Fruit fly (Drosophila melanogaster) S2 (cell line): ENCODE data around the gene Act5C.
"Not testable (repeated sequence)": the region's sequence is repeated elsewhere in the genome, so short reads cannot be mapped to it uniquely, and the experiment has no call there.

ENCODE experiments used
- CG8478 ChIP-seq: fragments of >200 bp; optimal IDR thresholded peaks from 2 replicates; lab custom pipeline; 2018
- CTCF ChIP-seq, 2 experiments: fragments of >200 bp; optimal IDR thresholded peaks; 2 replicates each; lab custom pipeline; 2018

Act5C gene

dm6 chrX:5923124-5923523 lies 22.5 kb downstream of the Act5C start:
- no peak for TF ChIP-seq CTCF (optimal IDR thresholded peaks at IDR 0.05; lab: Kevin White, UChicago)
- TF ChIP-seq CG8478 (lab: Kevin White, UChicago): no peak

DNA sequence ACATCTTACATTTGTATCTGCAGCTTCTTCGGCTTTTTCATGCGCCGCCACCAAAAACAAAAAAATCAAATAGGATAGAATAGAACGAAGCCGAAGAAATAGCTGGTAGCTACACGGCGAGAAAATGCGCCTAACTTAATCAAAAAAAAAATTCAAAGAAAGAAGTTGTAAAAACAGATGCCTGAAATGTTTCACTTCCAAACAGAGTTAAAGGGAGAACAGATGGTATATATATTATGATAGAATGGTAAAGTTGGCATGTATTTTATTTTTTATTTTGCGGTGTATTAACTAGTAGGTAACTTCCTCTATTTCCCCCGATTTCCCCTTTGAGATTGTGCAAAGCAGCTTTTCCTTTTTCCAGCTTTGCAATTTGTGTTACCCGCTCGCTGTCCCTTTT lies 23.7 kb downstream of the Act5C start:
- TF ChIP-seq CTCF (optimal IDR thresholded peaks at IDR 0.05; lab: Kevin White, UChicago) (no peak), CG8478 (lab: Kevin White, UChicago) (no peak)

DNA sequence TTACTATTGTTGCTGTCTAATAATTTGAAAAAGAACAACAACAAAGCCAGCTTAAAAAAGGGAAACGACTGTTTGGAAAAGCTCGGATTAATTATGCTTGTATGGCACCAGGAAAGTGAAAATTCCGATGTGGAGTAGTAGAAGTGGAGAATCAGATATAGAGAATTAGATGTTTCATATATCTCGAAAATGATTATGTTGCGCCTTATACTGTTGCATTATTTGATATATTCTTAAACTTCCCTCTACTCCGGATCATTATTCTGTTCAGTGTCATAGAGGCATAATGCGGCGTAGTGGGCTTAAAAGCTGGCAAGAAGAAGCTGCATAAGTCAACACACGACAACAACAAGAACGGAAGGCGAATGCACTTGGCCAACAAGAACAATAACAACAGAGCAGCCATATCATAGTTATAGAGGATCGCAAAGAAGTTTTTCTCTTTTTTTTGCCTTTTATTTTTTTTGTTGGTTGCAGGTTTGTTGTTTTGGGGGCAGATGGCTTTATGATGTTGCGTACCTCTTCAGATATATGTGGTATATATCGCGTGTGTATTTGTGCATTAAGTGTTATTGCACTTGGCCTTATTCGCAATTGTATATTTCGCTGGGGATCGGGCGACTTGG lies 25.2 kb downstream of the Act5C start:
- TF ChIP-seq CG8478 (lab: Kevin White, UChicago) (no peak), CTCF (optimal IDR thresholded peaks at IDR 0.05; lab: Kevin White, UChicago) (no peak)

- TF ChIP-seq CG8478 (lab: Kevin White, UChicago): no peak
Observed at dm6 chrX:5926718-5927117, 26.1 kb downstream of the Act5C start.

DNA sequence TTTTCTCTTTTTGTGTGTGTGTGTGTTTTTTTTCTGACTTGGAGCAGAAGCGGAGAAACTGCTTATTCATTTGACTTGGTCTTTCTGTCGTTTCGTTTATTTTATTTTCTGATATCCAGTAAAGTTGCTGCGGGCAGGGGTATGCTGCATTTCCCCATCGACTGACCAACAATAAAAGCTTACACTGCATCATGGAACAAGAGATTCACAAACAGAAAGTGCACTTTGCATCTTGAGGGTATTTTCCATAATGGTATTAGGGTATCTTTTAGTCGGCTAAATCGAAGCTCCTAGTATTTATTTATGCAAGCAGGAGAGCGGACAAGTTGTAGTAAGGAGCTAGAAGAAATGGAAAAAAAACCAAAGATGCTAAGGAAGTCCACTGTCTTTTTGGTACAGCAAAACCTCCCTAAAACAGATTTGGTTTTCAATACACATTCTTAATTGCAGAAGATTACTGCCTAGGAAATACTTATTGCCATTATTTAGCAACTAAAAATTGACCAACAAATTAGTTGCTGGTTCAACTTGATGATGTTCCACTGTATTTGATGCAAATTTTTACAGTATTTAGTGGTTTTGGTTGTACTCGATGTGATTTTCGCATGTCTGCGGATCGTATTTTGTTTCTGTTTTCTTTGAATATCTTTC lies 31.8 kb downstream of the Act5C start:
- TF ChIP-seq CG8478 (lab: Kevin White, UChicago) (no peak), CTCF (optimal IDR thresholded peaks at IDR 0.05; lab: Kevin White, UChicago) (no peak)

DNA sequence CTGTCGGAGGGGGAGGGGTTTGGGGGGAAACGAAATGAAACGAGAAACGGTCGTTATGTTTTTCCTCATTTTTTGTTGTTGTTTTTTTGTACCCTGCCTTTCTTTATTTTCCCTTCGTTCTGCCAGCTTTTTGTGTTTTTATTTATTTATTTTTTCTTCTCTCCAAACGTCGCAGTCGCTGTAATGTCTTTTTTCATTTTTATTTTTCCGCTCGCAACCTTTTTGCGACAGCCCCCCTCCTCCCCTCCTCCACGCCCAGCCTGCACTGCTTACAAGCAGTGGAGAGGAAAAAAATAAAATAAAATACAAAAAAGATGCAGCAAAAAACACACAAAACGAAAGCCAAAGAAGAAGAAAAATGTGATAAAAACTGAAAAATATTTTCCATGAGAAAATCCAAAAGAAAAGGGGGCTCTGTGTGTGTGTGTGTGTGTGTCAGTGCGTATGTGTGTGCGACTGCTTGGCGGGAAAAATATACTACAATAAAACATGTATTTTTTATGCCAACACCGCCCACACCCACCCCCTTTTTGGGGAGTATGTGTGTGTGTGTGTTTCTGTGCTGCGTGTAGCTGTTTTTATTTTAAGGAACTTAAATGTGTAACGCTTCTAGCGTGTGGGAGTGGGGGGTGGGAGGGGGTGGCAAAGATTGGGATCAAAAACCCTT lies 34.5 kb downstream of the Act5C start:
- TF ChIP-seq CG8478 (lab: Kevin White, UChicago): no peak
- TF ChIP-seq CTCF (optimal IDR thresholded peaks at IDR 0.05; lab: Kevin White, UChicago): no peak

DNA sequence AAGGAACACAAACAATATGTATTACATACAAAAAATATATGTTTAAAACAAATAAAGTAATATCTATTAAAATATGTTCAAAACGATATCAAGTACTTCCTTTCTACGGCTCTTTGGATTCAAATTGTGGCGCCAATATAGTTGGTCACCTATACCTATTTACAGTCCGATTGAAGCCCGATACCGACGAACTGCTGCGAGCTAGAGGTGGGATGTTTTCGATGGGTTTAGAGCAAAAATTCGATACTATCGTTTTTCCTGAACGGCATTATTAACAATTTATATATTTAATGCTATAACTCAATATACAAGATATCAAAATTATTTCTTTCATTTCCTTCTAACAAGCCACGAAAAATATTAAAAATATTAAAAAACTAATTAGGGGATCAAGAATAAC lies 41.2 kb downstream of the Act5C start:
- TF ChIP-seq CTCF (optimal IDR thresholded peaks at IDR 0.05; lab: Kevin White, UChicago) (no peak), CG8478 (lab: Kevin White, UChicago) (no peak)

DNA sequence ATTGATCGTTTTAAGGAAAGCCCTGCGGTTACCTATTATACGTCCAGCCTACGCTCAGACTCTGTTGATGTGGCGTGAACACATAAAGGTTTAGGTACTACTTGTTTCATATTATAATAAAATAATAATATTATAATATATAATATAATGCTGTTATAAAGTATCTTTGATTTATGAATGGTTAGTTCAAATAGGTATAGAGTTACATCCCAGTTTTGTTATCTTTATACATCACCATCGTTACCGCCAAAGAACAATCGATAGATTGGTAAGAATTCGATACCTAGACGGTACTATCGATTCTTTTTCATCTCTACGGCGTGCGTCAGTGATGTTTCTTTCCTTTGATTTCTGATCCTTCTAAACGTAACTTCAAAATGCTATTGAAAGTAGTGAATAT lies 41.6 kb downstream of the Act5C start, which contains the start of gene CG12728:
CG12728 (plus strand) TSS at position 301 of the 400 bp plus-strand sequence.
- not testable (repeated sequence) for TF ChIP-seq CG8478 (lab: Kevin White, UChicago); CTCF (optimal IDR thresholded peaks at IDR 0.05; lab: Kevin White, UChicago)

DNA sequence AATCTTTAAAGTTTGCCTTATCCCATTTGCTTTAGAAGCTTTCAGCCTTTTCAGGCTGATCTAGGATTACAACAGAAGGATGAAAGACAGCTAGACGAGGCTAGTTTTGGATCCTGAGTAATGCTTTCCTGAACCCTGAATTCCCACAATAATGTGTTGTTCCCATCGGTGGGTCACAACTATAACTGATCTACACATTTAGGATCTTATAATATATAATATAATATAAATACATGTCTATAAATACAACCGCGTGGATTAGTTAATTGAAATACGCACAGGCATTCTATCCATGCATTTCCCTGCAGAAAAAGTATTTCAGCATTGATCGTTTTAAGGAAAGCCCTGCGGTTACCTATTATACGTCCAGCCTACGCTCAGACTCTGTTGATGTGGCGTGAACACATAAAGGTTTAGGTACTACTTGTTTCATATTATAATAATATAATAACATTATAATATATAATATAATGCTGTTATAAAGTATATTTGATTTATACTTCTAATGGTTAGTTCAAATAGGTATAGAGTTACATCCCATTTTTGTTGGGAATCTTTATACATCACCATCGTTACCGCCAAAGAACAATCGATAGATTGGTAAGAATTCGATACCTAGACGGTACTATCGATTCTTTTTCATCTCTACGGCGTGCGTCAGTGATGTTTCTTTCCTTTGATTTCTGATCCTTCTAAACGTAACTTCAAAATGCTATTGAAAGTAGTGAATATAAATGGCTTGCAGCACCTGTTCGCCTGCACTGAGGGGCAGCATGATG lies 44.6 kb downstream of the Act5C start, which contains the start of gene CG32756:
CG32756 (plus strand) TSS at position 631 of the 779 bp plus-strand sequence.
- TF ChIP-seq CTCF (optimal IDR thresholded peaks at IDR 0.05; lab: Kevin White, UChicago); CG8478 (lab: Kevin White, UChicago): not testable (repeated sequence)

DNA sequence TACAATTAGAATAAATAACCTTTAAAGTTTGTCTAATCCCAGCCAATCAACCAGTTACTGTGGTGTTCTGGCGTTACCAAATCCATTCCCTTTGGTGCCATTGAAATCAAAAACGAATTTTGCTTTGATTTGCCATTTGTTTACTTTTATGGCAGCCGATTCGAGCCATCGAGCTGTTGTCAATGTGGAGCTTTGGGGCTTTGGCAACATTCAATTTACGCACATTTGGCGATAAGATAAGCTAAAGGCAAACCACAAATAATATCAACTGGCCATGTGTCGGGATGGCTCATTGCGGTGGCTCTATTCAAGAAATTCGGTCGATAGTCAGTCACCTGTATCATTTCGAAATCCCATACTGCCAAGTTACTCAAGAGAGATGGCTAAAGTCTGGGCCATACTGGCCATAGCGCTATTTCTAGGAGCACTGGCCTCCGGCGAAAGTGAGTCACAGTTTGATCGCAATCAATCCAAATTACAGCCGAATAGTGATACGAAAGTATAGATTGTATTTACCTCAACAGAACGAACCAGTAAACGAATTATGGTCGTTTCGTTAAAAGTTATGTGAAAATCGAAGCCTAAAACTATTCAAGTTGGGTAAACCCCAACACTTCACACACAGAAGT lies 47.3 kb downstream of the Act5C start, which contains the start of gene CG6041:
CG6041 (plus strand) TSS at position 291 of the 629 bp plus-strand sequence.
- TF ChIP-seq CG8478 (lab: Kevin White, UChicago) (no peak), CTCF (optimal IDR thresholded peaks at IDR 0.05; lab: Kevin White, UChicago) (no peak)

DNA sequence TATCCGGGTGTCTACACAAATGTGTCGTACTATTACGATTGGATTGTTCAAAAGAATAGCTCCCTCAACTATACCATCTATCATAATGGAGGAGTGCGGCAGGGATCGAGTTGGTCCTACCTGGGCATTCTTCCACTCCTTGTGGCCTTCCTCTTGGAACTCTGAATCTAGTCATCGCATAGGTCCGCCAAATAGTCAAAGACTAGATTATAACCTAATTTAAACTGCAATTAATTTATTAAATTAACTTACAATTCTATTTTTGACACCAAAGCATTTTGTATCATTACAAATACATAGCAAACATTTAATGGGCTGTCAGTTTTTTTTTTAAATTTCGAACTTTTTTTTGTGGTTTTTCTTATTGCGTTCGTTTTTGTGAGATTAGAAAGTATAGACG lies 49.3 kb downstream of the Act5C start, which contains the start of gene CG32755:
CG32755 (plus strand) TSS at position 301 of the 400 bp plus-strand sequence.
- TF ChIP-seq CG8478 (lab: Kevin White, UChicago) (no peak), CTCF (optimal IDR thresholded peaks at IDR 0.05; lab: Kevin White, UChicago) (no peak)

dm6 chrX:5952265-5952664 lies 51.6 kb downstream of the Act5C start, which contains the start of gene CG6048:
CG6048 (plus strand) TSS chrX:5952565.
- TF ChIP-seq CTCF (optimal IDR thresholded peaks at IDR 0.05; lab: Kevin White, UChicago) (no peak), CG8478 (lab: Kevin White, UChicago) (no peak)
